Worm (Caenorhabditis elegans) whole organism, mixed stage, embryonic: Measurements from ENCODE around the gene twk-32.

Experiments used
- M03D4.4 ChIP-seq: sonication (generic microtip); optimal IDR thresholded peaks from 2 replicates; lab custom pipeline; 2017; ENCODE audit warnings: mild to moderate bottlenecking, missing genetic modification characterization, missing compliant biosample characterization
- bed-3 ChIP-seq: fragments of 200-800 bp; sonication (Bioruptor generic); optimal IDR thresholded peaks from 3 replicates; lab custom pipeline; 2018; ENCODE audit warnings: mild to moderate bottlenecking, missing genetic modification characterization, moderate library complexity, missing compliant biosample characterization
- blmp-1 ChIP-seq: fragments of 150-350 bp; optimal IDR thresholded peaks from 2 replicates; lab custom pipeline; 2014; ENCODE audit warnings: missing biosample characterization, missing genetic modification characterization
- ceh-39 ChIP-seq: fragments of 150-350 bp; optimal IDR thresholded peaks from 2 replicates; lab custom pipeline; 2014; ENCODE audit warnings: missing biosample characterization, missing genetic modification characterization
- ceh-83 ChIP-seq: fragments of 200-800 bp; sonication (Bioruptor generic); optimal IDR thresholded peaks from 2 replicates; lab custom pipeline; 2018; ENCODE audit warnings: mild to moderate bottlenecking, missing genetic modification characterization, missing compliant biosample characterization
- ces-1 ChIP-seq: fragments of 150-350 bp; optimal IDR thresholded peaks from 2 replicates; lab custom pipeline; 2014; ENCODE audit warnings: missing biosample characterization, missing genetic modification reagents, missing genetic modification characterization
- cnd-1 ChIP-seq: fragments of 200-800 bp; sonication (Bioruptor generic); optimal IDR thresholded peaks from 2 replicates; lab custom pipeline; 2018; ENCODE audit warnings: mild to moderate bottlenecking, missing genetic modification characterization, missing compliant biosample characterization
- drap-1 ChIP-seq: fragments of 200-800 bp; sonication (Bioruptor generic); optimal IDR thresholded peaks from 3 replicates; lab custom pipeline; 2018; ENCODE audit warnings: mild to moderate bottlenecking, missing genetic modification characterization, missing compliant biosample characterization
- elt-1 ChIP-seq: sonication (generic microtip); optimal IDR thresholded peaks from 2 replicates; lab custom pipeline; 2017; ENCODE audit warnings: missing genetic modification characterization, mild to moderate bottlenecking, missing compliant biosample characterization, antibody characterized with exemption, moderate library complexity, borderline replicate concordance; ENCODE audit not compliant: insufficient read depth
- flh-1 ChIP-seq: fragments of 200-800 bp; sonication (Bioruptor generic); optimal IDR thresholded peaks from 2 replicates; lab custom pipeline; 2018; ENCODE audit warnings: mild to moderate bottlenecking, missing genetic modification characterization, moderate library complexity, missing compliant biosample characterization
- ham-2 ChIP-seq: fragments of 200-800 bp; sonication (Bioruptor generic); optimal IDR thresholded peaks from 2 replicates; lab custom pipeline; 2018; ENCODE audit warnings: mild to moderate bottlenecking, missing genetic modification characterization, missing compliant biosample characterization
- hlh-1 ChIP-seq: fragments of 150-350 bp; optimal IDR thresholded peaks from 2 replicates; lab custom pipeline; 2014; ENCODE audit warnings: missing biosample characterization, missing genetic modification reagents, missing genetic modification characterization
- lin-13 ChIP-seq: fragments of 150-350 bp; optimal IDR thresholded peaks from 2 replicates; lab custom pipeline; 2014; ENCODE audit warnings: missing biosample characterization, missing genetic modification characterization
- lin-32 ChIP-seq: fragments of 200-800 bp; sonication (Bioruptor generic); optimal IDR thresholded peaks from 2 replicates; lab custom pipeline; 2018; ENCODE audit warnings: mild to moderate bottlenecking, missing genetic modification characterization, missing compliant biosample characterization
- lsy-2 ChIP-seq: fragments of 150-350 bp; optimal IDR thresholded peaks from 2 replicates; lab custom pipeline; 2014; ENCODE audit warnings: missing biosample characterization, missing genetic modification characterization
- mab-5 ChIP-seq: fragments of 150-350 bp; optimal IDR thresholded peaks from 2 replicates; lab custom pipeline; 2014; ENCODE audit warnings: missing biosample characterization, missing genetic modification characterization
- mep-1 ChIP-seq: fragments of 150-350 bp; optimal IDR thresholded peaks from 2 replicates; lab custom pipeline; 2017; ENCODE audit warnings: missing biosample characterization, missing genetic modification reagents, missing genetic modification characterization, inconsistent platforms
- mls-2 ChIP-seq: sonication (generic microtip); optimal IDR thresholded peaks from 2 replicates; lab custom pipeline; 2016; ENCODE audit warnings: mild to moderate bottlenecking, missing genetic modification characterization, moderate library complexity, missing compliant biosample characterization
- nhr-12 ChIP-seq: fragments of 150-350 bp; optimal IDR thresholded peaks from 2 replicates; lab custom pipeline; 2014; ENCODE audit warnings: missing biosample characterization, missing genetic modification characterization
- nhr-237 ChIP-seq: fragments of 150-350 bp; optimal IDR thresholded peaks from 2 replicates; lab custom pipeline; 2014; ENCODE audit warnings: missing biosample characterization, missing genetic modification characterization
- nhr-76 ChIP-seq: sonication (generic microtip); optimal IDR thresholded peaks from 2 replicates; lab custom pipeline; 2017; ENCODE audit warnings: missing biosample characterization, missing genetic modification characterization
- pha-4 ChIP-seq: fragments of 150-350 bp; optimal IDR thresholded peaks from 2 replicates; lab custom pipeline; 2018; ENCODE audit warnings: missing biosample characterization, missing genetic modification reagents, missing genetic modification characterization
- sem-2 ChIP-seq: fragments of 200-800 bp; sonication (Bioruptor generic); optimal IDR thresholded peaks from 2 replicates; lab custom pipeline; 2018; ENCODE audit warnings: mild to moderate bottlenecking, missing genetic modification characterization, missing compliant biosample characterization
- snpc-4 ChIP-seq: fragments of 150-350 bp; optimal IDR thresholded peaks from 2 replicates; lab custom pipeline; 2014; ENCODE audit warnings: missing biosample characterization, missing genetic modification characterization
- sptf-1 ChIP-seq: sonication (generic microtip); optimal IDR thresholded peaks from 2 replicates; lab custom pipeline; 2017; ENCODE audit warnings: mild to moderate bottlenecking, missing genetic modification characterization, moderate library complexity, missing compliant biosample characterization
- tbx-8 ChIP-seq: fragments of 200-800 bp; sonication (Bioruptor generic); optimal IDR thresholded peaks from 2 replicates; lab custom pipeline; 2018; ENCODE audit warnings: mild to moderate bottlenecking, missing genetic modification characterization, moderate library complexity, missing compliant biosample characterization
- unc-120 ChIP-seq: sonication (generic microtip); optimal IDR thresholded peaks from 2 replicates; lab custom pipeline; 2017; ENCODE audit warnings: missing genetic modification characterization, missing compliant biosample characterization; ENCODE audit not compliant: poor library complexity, severe bottlenecking
- unc-39 ChIP-seq: fragments of 150-350 bp; optimal IDR thresholded peaks from 2 replicates; lab custom pipeline; 2014; ENCODE audit warnings: missing biosample characterization, missing genetic modification characterization
- unc-62 ChIP-seq: fragments of 150-350 bp; optimal IDR thresholded peaks from 2 replicates; lab custom pipeline; 2014; ENCODE audit warnings: missing biosample characterization, missing genetic modification reagents, missing genetic modification characterization
- zip-8 ChIP-seq: fragments of 150-350 bp; optimal IDR thresholded peaks from 2 replicates; lab custom pipeline; 2014; ENCODE audit warnings: missing biosample characterization, missing genetic modification characterization
- ztf-11 ChIP-seq: fragments of 150-350 bp; optimal IDR thresholded peaks from 2 replicates; lab custom pipeline; 2014; ENCODE audit warnings: missing biosample characterization, missing genetic modification characterization

The twk-32 gene

ce11 chrV:13812931-13813330 lies 16.5 kb downstream of the twk-32 start, which contains the start of gene ceh-24:
TSS of gene ceh-24 (plus strand) at chrV:13813231.
- TF ChIP-seq lin-32 (GFP tag; lab: Kevin White, UChicago) (no peak), pha-4 (no peak), M03D4.4 (tag; lab: Kevin White, UChicago) (no peak), lsy-2 (no peak), sem-2 (no peak), tbx-8 (GFP tag; lab: Kevin White, UChicago) (no peak), zip-8 (no peak), hlh-1 (tag; lab: Kevin White, UChicago) (no peak), unc-62 (GFP tag; lab: Kevin White, UChicago) (no peak), ceh-39 (no peak), ztf-11 (tag; lab: Kevin White, UChicago) (no peak)

- TF ChIP-seq nhr-76, result no peak
- TF ChIP-seq lin-32 (GFP tag; lab: Kevin White, UChicago), result no peak
- TF ChIP-seq bed-3, result no peak
- no peak for TF ChIP-seq pha-4
- TF ChIP-seq M03D4.4 (tag; lab: Kevin White, UChicago), result no peak
- TF ChIP-seq ztf-11 (tag; lab: Kevin White, UChicago), result no peak
- no peak for TF ChIP-seq flh-1 (GFP tag; lab: Kevin White, UChicago)
- TF ChIP-seq mab-5 (tag; lab: Kevin White, UChicago), result no peak
- no peak for TF ChIP-seq mls-2 (tag; lab: Kevin White, UChicago)
- TF ChIP-seq, all 35 proteins: peak for 0
These were observed 20.4 kb downstream of the twk-32 start, which contains the start of gene F55B12.2 for ce11 chrV:13816877-13817276. TSS of gene F55B12.2 (minus strand) at chrV:13816977.

ce11 chrV:13818824-13819408 lies 22.5 kb downstream of the twk-32 start, which contains the start of gene sel-10:
TSS of gene sel-10 (plus strand) at chrV:13819361.
- TF ChIP-seq ham-2 (GFP tag; lab: Kevin White, UChicago) (no peak), ceh-83 (no peak), pha-4 (peak; percentile 60), mep-1 (tag; lab: Kevin White, UChicago) (peak; percentile 63), drap-1 (peak; percentile 23), tbx-8 (GFP tag; lab: Kevin White, UChicago) (no peak), lin-32 (GFP tag; lab: Kevin White, UChicago) (peak; percentile 55), ceh-39 (no peak), hlh-1 (tag; lab: Kevin White, UChicago) (peak; percentile 51), unc-39 (tag; lab: Kevin White, UChicago) (no peak), lin-13 (peak; percentile 61), lsy-2 (peak; percentile 67)

DNA sequence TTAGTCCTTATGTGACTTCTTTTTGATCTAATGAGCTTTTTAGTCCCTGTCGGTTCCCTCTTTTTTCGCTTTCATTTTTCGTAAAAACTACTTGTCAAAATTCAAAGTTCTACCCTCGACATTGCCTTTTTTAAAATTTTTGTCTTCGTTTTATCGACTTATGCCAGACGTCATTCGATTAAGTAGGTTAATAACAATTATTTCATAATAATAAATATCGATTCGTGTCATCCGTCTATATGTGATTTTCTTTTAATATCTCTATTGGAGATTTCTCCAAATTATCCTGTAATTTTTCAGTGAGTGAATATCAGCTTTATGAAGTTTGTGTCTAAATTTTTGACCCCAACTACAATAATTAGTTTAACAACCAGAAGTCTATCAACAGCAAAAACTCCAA lies 26.3 kb downstream of the twk-32 start, which contains the start of gene hpo-31:
TSS of gene hpo-31 (plus strand) at position 301 of the 400 bp plus-strand sequence.
- no peak for TF ChIP-seq lin-32 (GFP tag; lab: Kevin White, UChicago)
- no peak for TF ChIP-seq bed-3
- no peak for TF ChIP-seq ces-1 (GFP tag; lab: Kevin White, UChicago)
- TF ChIP-seq sptf-1, result no peak
- no peak for TF ChIP-seq sem-2
- no peak for TF ChIP-seq ham-2 (GFP tag; lab: Kevin White, UChicago)
- TF ChIP-seq hlh-1 (tag; lab: Kevin White, UChicago), result no peak
- TF ChIP-seq unc-120 (tag; lab: Kevin White, UChicago), result no peak
- no peak for TF ChIP-seq mep-1 (tag; lab: Kevin White, UChicago)
- TF ChIP-seq nhr-12 (tag; lab: Kevin White, UChicago), result no peak
- TF ChIP-seq, all 35 proteins: peak for 0

ce11 chrV:13827920-13828319 lies 31.5 kb downstream of the twk-32 start, which contains the start of gene nrf-5:
TSS of gene nrf-5 (plus strand) at chrV:13828267.
- TF ChIP-seq hlh-1 (tag; lab: Kevin White, UChicago) (peak; percentile 64), blmp-1 (no peak), drap-1 (no peak), elt-1 (tag; lab: Kevin White, UChicago) (no peak), lin-32 (GFP tag; lab: Kevin White, UChicago) (no peak), tbx-8 (GFP tag; lab: Kevin White, UChicago) (no peak)

DNA sequence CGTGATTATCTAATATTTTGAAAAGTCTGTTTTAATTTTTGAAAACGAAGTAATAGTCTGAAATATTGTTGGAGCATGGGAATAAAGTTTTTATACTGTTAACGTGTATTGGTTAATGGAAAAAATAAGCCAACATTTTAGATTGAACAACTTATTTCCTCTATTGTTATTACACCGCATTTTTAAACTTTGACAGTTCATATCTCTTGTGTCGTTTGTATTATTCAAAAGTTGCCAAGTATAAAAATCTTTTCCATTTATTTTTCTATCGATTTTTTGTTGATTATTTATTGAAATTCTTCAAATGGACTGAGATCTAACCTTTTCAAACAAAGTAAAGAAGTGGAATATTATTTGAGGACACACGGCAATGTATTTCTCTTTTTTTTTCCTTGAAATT lies 34.4 kb downstream of the twk-32 start, which contains the start of gene str-165:
TSS of gene str-165 (plus strand) at position 301 of the 400 bp plus-strand sequence.
- TF ChIP-seq nhr-237, result no peak
- TF ChIP-seq ces-1 (GFP tag; lab: Kevin White, UChicago), result no peak
- TF ChIP-seq snpc-4, result no peak
- no peak for TF ChIP-seq M03D4.4 (tag; lab: Kevin White, UChicago)
- no peak for TF ChIP-seq cnd-1 (tag; lab: Kevin White, UChicago)
- no peak for TF ChIP-seq bed-3
- TF ChIP-seq pha-4, result no peak
- TF ChIP-seq nhr-12 (tag; lab: Kevin White, UChicago), result no peak
- TF ChIP-seq ceh-39, result no peak
- TF ChIP-seq tbx-8 (GFP tag; lab: Kevin White, UChicago), result no peak
- TF ChIP-seq unc-62 (GFP tag; lab: Kevin White, UChicago), result no peak
- no peak for TF ChIP-seq blmp-1
- no peak for TF ChIP-seq hlh-1 (tag; lab: Kevin White, UChicago)
- TF ChIP-seq sptf-1, result no peak
- no peak for TF ChIP-seq ztf-11 (tag; lab: Kevin White, UChicago)
